Worm (Caenorhabditis elegans) whole organism, L4 larva: Measurements from ENCODE around the gene ZK686.5.
A peak's percentile ranks its signal among the peaks of the same experiment; 100 is the strongest.

Source experiments
- D1046.2 ChIP-seq: fragments of 200-800 bp; sonication (Bioruptor generic); IDR thresholded peaks from 2 replicates; pipeline ENCODE4 v1.3.6; 2022; ENCODE audit warnings: missing genetic modification characterization, missing compliant biosample characterization
- R02D3.7 ChIP-seq: fragments of 150-350 bp; sonication (generic microtip); optimal IDR thresholded peaks from 3 replicates; lab custom pipeline; 2014; ENCODE audit warnings: missing biosample characterization, missing genetic modification characterization
- Y105C5A.15 ChIP-seq: fragments of 200-800 bp; sonication (Bioruptor generic); IDR thresholded peaks from 2 replicates; pipeline ENCODE4 v1.3.6; 2022; ENCODE audit warnings: missing genetic modification characterization, missing compliant biosample characterization
- Y75B8A.6 ChIP-seq: fragments of 200-800 bp; sonication (Bioruptor generic); IDR thresholded peaks from 2 replicates; pipeline ENCODE4 v1.3.6; 2022; ENCODE audit warnings: missing genetic modification reagents, missing genetic modification characterization, missing compliant biosample characterization
- ZK337.2 ChIP-seq: fragments of 200-800 bp; sonication (Bioruptor generic); IDR thresholded peaks from 2 replicates; pipeline ENCODE4 v1.3.6; 2022; ENCODE audit warnings: missing genetic modification reagents, missing genetic modification characterization, missing compliant biosample characterization
- aha-1 ChIP-seq: fragments of 150-350 bp; peaks from one replicate; lab custom pipeline; 2014; ENCODE audit warnings: missing biosample characterization, missing genetic modification characterization
- ama-1 ChIP-seq: fragments of 150-350 bp; optimal IDR thresholded peaks from 2 replicates; lab custom pipeline; 2014; ENCODE audit warnings: inconsistent platforms, mixed read lengths
- attf-4 ChIP-seq: sonication (generic microtip); optimal IDR thresholded peaks from 3 replicates; lab custom pipeline; 2017; ENCODE audit warnings: missing biosample characterization, missing genetic modification characterization
- ceh-20 ChIP-seq: fragments of 200-800 bp; sonication (Bioruptor generic); IDR thresholded peaks from 2 replicates; pipeline ENCODE4 v1.3.6; 2022; ENCODE audit warnings: missing genetic modification reagents, missing genetic modification characterization, missing compliant biosample characterization
- ceh-28 ChIP-seq: fragments of 150-350 bp; optimal IDR thresholded peaks from 2 replicates; lab custom pipeline; 2014; ENCODE audit warnings: missing biosample characterization, missing genetic modification reagents, missing genetic modification characterization
- ceh-32 ChIP-seq: sonication (generic microtip); optimal IDR thresholded peaks from 2 replicates; lab custom pipeline; 2016; ENCODE audit warnings: mild to moderate bottlenecking, missing genetic modification characterization, missing compliant biosample characterization; ENCODE audit not compliant: poor library complexity
- ceh-44 ChIP-seq: fragments of 200-800 bp; sonication (Bioruptor generic); IDR thresholded peaks from 2 replicates; pipeline ENCODE4 v1.3.6; 2022; ENCODE audit warnings: missing genetic modification reagents, missing genetic modification characterization, missing compliant biosample characterization
- ceh-62 ChIP-seq: sonication (generic microtip); optimal IDR thresholded peaks from 2 replicates; lab custom pipeline; 2017; ENCODE audit warnings: missing biosample characterization, missing genetic modification characterization
- cey-2 ChIP-seq: sonication (generic microtip); optimal IDR thresholded peaks from 3 replicates; lab custom pipeline; 2017; ENCODE audit warnings: missing genetic modification characterization, mild to moderate bottlenecking, missing compliant biosample characterization, antibody characterized with exemption, borderline replicate concordance; ENCODE audit not compliant: insufficient read depth
- ctbp-1 ChIP-seq: fragments of 200-800 bp; sonication (Bioruptor generic); IDR thresholded peaks from 2 replicates; pipeline ENCODE4 v1.3.6; 2022; ENCODE audit warnings: missing genetic modification reagents, missing genetic modification characterization, missing compliant biosample characterization
- daf-8 ChIP-seq: fragments of 200-800 bp; sonication (Bioruptor generic); IDR thresholded peaks from 2 replicates; pipeline ENCODE4 v1.3.6; 2022; ENCODE audit warnings: missing genetic modification characterization, missing compliant biosample characterization
- dmd-6 ChIP-seq: fragments of 200-800 bp; sonication (Bioruptor generic); IDR thresholded peaks from 2 replicates; pipeline ENCODE4 v1.3.6; 2022; ENCODE audit warnings: missing genetic modification reagents, missing genetic modification characterization, missing compliant biosample characterization
- dmd-9 ChIP-seq: fragments of 200-800 bp; sonication (Bioruptor generic); IDR thresholded peaks from 2 replicates; pipeline ENCODE4 v1.3.6; 2022; ENCODE audit warnings: missing genetic modification reagents, missing genetic modification characterization, missing compliant biosample characterization
- dpl-1 ChIP-seq: fragments of 150-350 bp; optimal IDR thresholded peaks from 2 replicates; lab custom pipeline; 2014; ENCODE audit warnings: missing biosample characterization, missing genetic modification reagents, missing genetic modification characterization
- duxl-1 ChIP-seq: sonication (generic microtip); optimal IDR thresholded peaks from 2 replicates; lab custom pipeline; 2016; ENCODE audit warnings: mild to moderate bottlenecking, missing genetic modification characterization, moderate library complexity, missing compliant biosample characterization; ENCODE audit not compliant: poor library complexity
- egl-43 ChIP-seq: fragments of 200-800 bp; sonication (Bioruptor generic); IDR thresholded peaks from 2 replicates; pipeline ENCODE4 v1.3.6; 2022; ENCODE audit warnings: missing genetic modification reagents, missing genetic modification characterization, missing compliant biosample characterization
- fkh-10 ChIP-seq: fragments of 150-350 bp; optimal IDR thresholded peaks from 2 replicates; lab custom pipeline; 2014; ENCODE audit warnings: missing biosample characterization, missing genetic modification reagents, missing genetic modification characterization
- gei-8 ChIP-seq: fragments of 200-800 bp; sonication (Bioruptor generic); optimal IDR thresholded peaks from 2 replicates; lab custom pipeline; 2018; ENCODE audit warnings: mild to moderate bottlenecking, missing genetic modification characterization, missing compliant biosample characterization
- hif-1 ChIP-seq, 2 experiments: sonication (generic microtip); optimal IDR thresholded peaks; 2 replicates each; lab custom pipeline; 2016 to 2017; ENCODE audit warnings: missing compliant biosample characterization in 2 of 2, missing genetic modification characterization in 2 of 2, missing genetic modification reagents in 2 of 2, missing genotype in 2 of 2, mild to moderate bottlenecking in 1 of 2
- hlh-30 ChIP-seq: sonication (generic microtip); optimal IDR thresholded peaks from 2 replicates; lab custom pipeline; 2017; ENCODE audit warnings: antibody characterized with exemption, mild to moderate bottlenecking, missing genetic modification characterization, missing compliant biosample characterization; ENCODE audit not compliant: insufficient read depth
- lin-15B ChIP-seq: fragments of 150-350 bp; sonication (generic microtip); optimal IDR thresholded peaks from 3 replicates; lab custom pipeline; 2014; ENCODE audit warnings: missing biosample characterization, missing genetic modification characterization
- lin-39 ChIP-seq: fragments of 150-350 bp; optimal IDR thresholded peaks from 2 replicates; lab custom pipeline; 2014; ENCODE audit warnings: missing biosample characterization, missing genetic modification reagents, missing genetic modification characterization
- lir-3 ChIP-seq: sonication (generic microtip); optimal IDR thresholded peaks from 2 replicates; lab custom pipeline; 2016; ENCODE audit warnings: mild to moderate bottlenecking, missing genetic modification characterization, missing compliant biosample characterization
- madf-9 ChIP-seq: fragments of 200-800 bp; sonication (Bioruptor generic); conservative IDR thresholded peaks from 2 replicates; pipeline ENCODE4 v1.3.6; 2022; ENCODE audit warnings: missing genetic modification reagents, missing genetic modification characterization, missing compliant biosample characterization
- mdl-1 ChIP-seq, 2 experiments: fragments of 150-350 bp in 1 of 2; sonication (generic microtip) in 1 of 2; optimal IDR thresholded peaks; 2 replicates each; lab custom pipeline; 2014 to 2017; ENCODE audit warnings: missing biosample characterization in 2 of 2, missing genetic modification characterization in 2 of 2
- mep-1 ChIP-seq: fragments of 150-350 bp; sonication (generic microtip); optimal IDR thresholded peaks from 3 replicates; lab custom pipeline; 2014; ENCODE audit warnings: missing biosample characterization, missing genetic modification characterization
- mes-2 ChIP-seq: sonication (generic microtip); optimal IDR thresholded peaks from 2 replicates; lab custom pipeline; 2016; ENCODE audit warnings: missing genotype, mild to moderate bottlenecking, missing genetic modification characterization, missing compliant biosample characterization; ENCODE audit not compliant: poor library complexity, severe bottlenecking
- nhr-10 ChIP-seq: fragments of 150-350 bp; optimal IDR thresholded peaks from 2 replicates; lab custom pipeline; 2014; ENCODE audit warnings: missing biosample characterization, missing genetic modification characterization
- nhr-11 ChIP-seq: fragments of 150-350 bp; optimal IDR thresholded peaks from 2 replicates; lab custom pipeline; 2014; ENCODE audit warnings: missing biosample characterization, missing genetic modification characterization
- nhr-111 ChIP-seq: fragments of 200-800 bp; sonication (Bioruptor generic); optimal IDR thresholded peaks from 2 replicates; lab custom pipeline; 2018; ENCODE audit warnings: mild to moderate bottlenecking, missing genetic modification characterization, missing compliant biosample characterization
- nhr-237 ChIP-seq: sonication (generic microtip); optimal IDR thresholded peaks from 2 replicates; lab custom pipeline; 2017; ENCODE audit warnings: missing biosample characterization, missing genetic modification characterization
- nhr-25 ChIP-seq: sonication (generic microtip); optimal IDR thresholded peaks from 2 replicates; lab custom pipeline; 2017; ENCODE audit warnings: missing genetic modification characterization, mild to moderate bottlenecking, missing compliant biosample characterization, antibody characterized with exemption, moderate library complexity, borderline replicate concordance; ENCODE audit not compliant: insufficient read depth
- nhr-41 ChIP-seq: fragments of 200-800 bp; sonication (Bioruptor generic); IDR thresholded peaks from 2 replicates; pipeline ENCODE4 v1.3.6; 2022; ENCODE audit warnings: missing genetic modification reagents, missing genetic modification characterization, missing compliant biosample characterization
- nhr-42 ChIP-seq: fragments of 200-800 bp; sonication (Bioruptor generic); IDR thresholded peaks from 2 replicates; pipeline ENCODE4 v1.3.6; 2022; ENCODE audit warnings: missing genetic modification characterization, missing compliant biosample characterization
- nhr-76 ChIP-seq: fragments of 150-350 bp; optimal IDR thresholded peaks from 2 replicates; lab custom pipeline; 2014; ENCODE audit warnings: missing biosample characterization, missing genetic modification characterization
- pqm-1 ChIP-seq: sonication (generic microtip); optimal IDR thresholded peaks from 2 replicates; lab custom pipeline; 2017; ENCODE audit warnings: missing biosample characterization, missing genetic modification characterization
- saeg-2 ChIP-seq: fragments of 200-800 bp; sonication (Bioruptor generic); IDR thresholded peaks from 2 replicates; pipeline ENCODE4 v1.3.6; 2022; ENCODE audit warnings: missing genetic modification reagents, missing genetic modification characterization, missing compliant biosample characterization
- set-16 ChIP-seq: fragments of 200-800 bp; sonication (Bioruptor generic); IDR thresholded peaks from 2 replicates; pipeline ENCODE4 v1.3.6; 2022; ENCODE audit warnings: missing genetic modification reagents, missing genetic modification characterization, missing compliant biosample characterization
- skn-1 ChIP-seq: fragments of 150-350 bp; optimal IDR thresholded peaks from 2 replicates; lab custom pipeline; 2014; ENCODE audit warnings: missing biosample characterization, missing genetic modification characterization
- snpc-4 ChIP-seq: fragments of 150-350 bp; optimal IDR thresholded peaks from 2 replicates; lab custom pipeline; 2014; ENCODE audit warnings: missing biosample characterization, missing genetic modification characterization
- unc-130 ChIP-seq: sonication (generic microtip); optimal IDR thresholded peaks from 2 replicates; lab custom pipeline; 2016; ENCODE audit warnings: missing genetic modification reagents, missing genetic modification characterization, missing compliant biosample characterization
- unc-39 ChIP-seq: sonication (generic microtip); optimal IDR thresholded peaks from 2 replicates; lab custom pipeline; 2017; ENCODE audit warnings: missing biosample characterization, missing genetic modification characterization
- zag-1 ChIP-seq: fragments of 150-350 bp; optimal IDR thresholded peaks from 2 replicates; lab custom pipeline; 2014; ENCODE audit warnings: missing biosample characterization, missing genetic modification characterization
- zfp-3 ChIP-seq: fragments of 200-800 bp; sonication (Bioruptor generic); conservative IDR thresholded peaks from 2 replicates; pipeline ENCODE4 v1.3.6; 2022; ENCODE audit warnings: missing genetic modification reagents, missing genetic modification characterization, missing compliant biosample characterization
- zip-11 ChIP-seq: fragments of 200-800 bp; sonication (Bioruptor generic); IDR thresholded peaks from 2 replicates; pipeline ENCODE4 v1.3.6; 2022; ENCODE audit warnings: missing genetic modification characterization, missing compliant biosample characterization
- ztf-11 ChIP-seq: fragments of 150-350 bp; optimal IDR thresholded peaks from 2 replicates; lab custom pipeline; 2014; ENCODE audit warnings: missing biosample characterization, missing genetic modification characterization
- ztf-7 ChIP-seq: fragments of 150-350 bp; optimal IDR thresholded peaks from 2 replicates; lab custom pipeline; 2014; ENCODE audit warnings: missing biosample characterization, missing genetic modification characterization

Gene ZK686.5

DNA sequence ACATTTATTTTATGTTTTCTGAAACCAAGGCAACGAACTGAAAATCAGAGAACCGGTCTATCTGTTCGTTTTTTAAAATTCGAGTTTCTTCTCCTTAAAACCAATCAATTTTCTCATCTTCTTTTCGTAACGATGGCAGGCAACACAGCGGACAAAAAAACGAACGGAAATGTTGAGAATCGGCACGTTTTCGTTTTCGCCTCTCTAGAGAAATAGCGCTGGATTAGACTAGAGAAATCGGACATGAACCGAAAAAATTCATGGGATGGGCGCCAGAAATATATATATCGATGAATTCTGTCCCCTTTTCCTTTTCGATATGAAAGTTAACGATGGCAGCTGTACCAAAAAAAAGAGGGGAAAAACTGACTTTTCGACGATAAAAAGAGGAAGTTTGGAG, 44.9 kb downstream of the ZK686.5 start:
- TF ChIP-seq nhr-111 (GFP tag; lab: Kevin White, UChicago) (no peak), ztf-11 (tag; lab: Kevin White, UChicago) (no peak), attf-4 (no peak), egl-43 (no peak), mep-1 (no peak), nhr-76 (tag; lab: Kevin White, UChicago) (no peak), zip-11 (GFP tag; lab: Robert Waterston, UW) (no peak), cey-2 (no peak), mdl-1 (tag; optimal IDR thresholded peaks at IDR 0.05; lab: Kevin White, UChicago) (peak in 1 of 2 experiments; percentile 2), zfp-3 (GFP tag; lab: Robert Waterston, UW) (no peak), zag-1 (no peak), set-16 (GFP tag; lab: Robert Waterston, UW) (no peak), ztf-7 (tag; lab: Kevin White, UChicago) (no peak), ctbp-1 (GFP tag; lab: Robert Waterston, UW) (no peak), Y75B8A.6 (no peak), unc-130 (no peak), hif-1 (tag; optimal IDR thresholded peaks at IDR 0.05; lab: Kevin White, UChicago) (peak in 1 of 2 experiments; percentile 93), snpc-4 (tag; lab: Kevin White, UChicago) (no peak), hlh-30 (no peak), nhr-237 (tag; lab: Kevin White, UChicago) (no peak), D1046.2 (GFP tag; lab: Robert Waterston, UW) (no peak), nhr-42 (GFP tag; lab: Robert Waterston, UW) (no peak), unc-39 (tag; lab: Kevin White, UChicago) (no peak), nhr-25 (tag; lab: Kevin White, UChicago) (no peak), madf-9 (GFP tag; lab: Robert Waterston, UW) (0 out of 2 replicates have a peak, but pooled peaks have one; percentile 50), lin-15B (no peak), daf-8 (GFP tag; lab: Robert Waterston, UW) (no peak), lin-39 (tag; lab: Kevin White, UChicago) (no peak), nhr-10 (tag; lab: Kevin White, UChicago) (no peak), ama-1 (lab: Kevin White, UChicago) (peak; percentile 54), fkh-10 (GFP tag; lab: Kevin White, UChicago) (no peak), ceh-28 (no peak), ceh-20 (0 out of 2 replicates have a peak, but pooled peaks have one; percentile 34), skn-1 (no peak), gei-8 (GFP tag; lab: Kevin White, UChicago) (no peak), nhr-41 (GFP tag; lab: Robert Waterston, UW) (no peak), dmd-6 (GFP tag; lab: Robert Waterston, UW) (peak; percentile 11; the same call in 1 of the 2 replicates), nhr-11 (tag; lab: Kevin White, UChicago) (no peak), ZK337.2 (GFP tag; lab: Robert Waterston, UW) (no peak), mes-2 (tag; lab: Kevin White, UChicago) (no peak), ceh-44 (no peak), aha-1 (tag; lab: Kevin White, UChicago) (peak; percentile 87), dmd-9 (GFP tag; lab: Robert Waterston, UW) (no peak), dpl-1 (GFP tag; lab: Kevin White, UChicago) (no peak), ceh-32 (tag; lab: Kevin White, UChicago) (no peak), R02D3.7 (no peak), pqm-1 (tag; lab: Kevin White, UChicago) (no peak), ceh-62 (no peak), Y105C5A.15 (GFP tag; lab: Robert Waterston, UW) (no peak), duxl-1 (tag; lab: Kevin White, UChicago) (no peak), lir-3 (tag; lab: Kevin White, UChicago) (no peak), saeg-2 (GFP tag; lab: Robert Waterston, UW) (no peak)
